Worm (Caenorhabditis elegans) whole organism, L3 larva: Measurements from ENCODE around the gene enpp-1.

Experiments
- aly-2 ChIP-seq: fragments of 150-350 bp; optimal IDR thresholded peaks from 2 replicates; lab custom pipeline; 2014; ENCODE audit warnings: missing biosample characterization, missing genetic modification characterization
- ceh-82 ChIP-seq: fragments of 150-350 bp; optimal IDR thresholded peaks from 2 replicates; lab custom pipeline; 2014; ENCODE audit warnings: missing biosample characterization, missing genetic modification characterization
- ceh-9 ChIP-seq: sonication (generic microtip); optimal IDR thresholded peaks from 2 replicates; lab custom pipeline; 2018; ENCODE audit warnings: missing biosample characterization, missing genetic modification characterization
- daf-12 ChIP-seq: fragments of 150-350 bp; optimal IDR thresholded peaks from 2 replicates; lab custom pipeline; 2014; ENCODE audit warnings: missing biosample characterization, missing genetic modification reagents, missing genetic modification characterization
- egl-27 ChIP-seq: sonication (generic microtip); optimal IDR thresholded peaks from 4 replicates; lab custom pipeline; 2017; ENCODE audit warnings: missing biosample characterization, missing genetic modification reagents, missing genetic modification characterization
- elt-2 ChIP-seq: sonication (generic microtip); optimal IDR thresholded peaks from 2 replicates; lab custom pipeline; 2016; ENCODE audit warnings: missing genetic modification reagents, mild to moderate bottlenecking, missing genetic modification characterization, missing compliant biosample characterization
- fkh-10 ChIP-seq: sonication (generic microtip); optimal IDR thresholded peaks from 2 replicates; lab custom pipeline; 2017; ENCODE audit warnings: missing biosample characterization, missing genetic modification reagents, missing genetic modification characterization
- hmg-11 ChIP-seq: sonication (generic microtip); optimal IDR thresholded peaks from 2 replicates; lab custom pipeline; 2016; ENCODE audit warnings: missing genetic modification characterization, missing compliant biosample characterization
- jun-1 ChIP-seq: fragments of 150-350 bp; optimal IDR thresholded peaks from 2 replicates; lab custom pipeline; 2014; ENCODE audit warnings: missing biosample characterization, missing genetic modification reagents, missing genetic modification characterization
- mdl-1 ChIP-seq: fragments of 150-350 bp; optimal IDR thresholded peaks from 2 replicates; lab custom pipeline; 2014; ENCODE audit warnings: missing biosample characterization, missing genetic modification characterization
- nfya-1 ChIP-seq: sonication (generic microtip); optimal IDR thresholded peaks from 2 replicates; lab custom pipeline; 2017; ENCODE audit warnings: missing genetic modification characterization, mild to moderate bottlenecking, missing compliant biosample characterization, antibody characterized with exemption, moderate library complexity; ENCODE audit not compliant: insufficient read depth
- nhr-11 ChIP-seq: fragments of 150-350 bp; optimal IDR thresholded peaks from 2 replicates; lab custom pipeline; 2014; ENCODE audit warnings: missing biosample characterization, missing genetic modification characterization
- nhr-23 ChIP-seq: fragments of 150-350 bp; optimal IDR thresholded peaks from 2 replicates; lab custom pipeline; 2014; ENCODE audit warnings: missing biosample characterization, missing genetic modification reagents, missing genetic modification characterization
- nhr-43 ChIP-seq: sonication (generic microtip); optimal IDR thresholded peaks from 2 replicates; lab custom pipeline; 2016; ENCODE audit warnings: mild to moderate bottlenecking, missing genetic modification characterization, missing compliant biosample characterization; ENCODE audit not compliant: poor library complexity, severe bottlenecking

DNA sequence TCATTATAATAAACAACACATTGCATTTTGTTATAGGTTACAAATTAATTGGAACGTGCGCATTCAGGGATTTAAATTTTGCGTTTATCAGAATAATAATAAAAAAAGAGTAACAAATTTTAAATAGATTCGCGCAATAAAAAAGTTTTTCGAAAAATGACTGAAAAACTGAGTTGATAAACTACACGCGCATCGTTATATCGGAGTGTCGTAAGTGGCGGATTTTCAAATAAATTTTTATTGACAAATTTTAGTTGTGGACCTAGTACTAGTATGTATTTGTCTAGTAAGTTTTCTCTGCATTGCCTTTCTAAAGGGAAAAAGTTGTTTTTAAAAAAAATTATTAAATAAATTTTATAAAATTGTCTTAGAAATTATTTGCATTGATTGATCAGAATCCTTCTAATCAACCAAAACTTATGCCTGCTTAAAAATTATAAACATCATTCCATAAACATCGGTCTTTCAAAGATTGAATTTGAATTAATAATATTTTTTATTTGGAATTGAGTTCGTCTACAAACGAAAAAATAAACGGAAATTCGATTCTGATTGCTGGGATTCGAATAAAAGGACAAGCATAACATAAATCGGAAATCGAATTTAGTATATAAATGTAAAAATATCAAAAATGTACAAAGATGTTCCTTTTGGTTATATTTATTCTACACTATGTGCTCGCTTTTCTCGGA is 53.2 kb downstream of the enpp-1 start, which contains the start of gene srd-4:
- TF ChIP-seq hmg-11 (no peak), mdl-1 (no peak), ceh-9 (tag; lab: Kevin White, UChicago) (no peak), egl-27 (tag; lab: Kevin White, UChicago) (no peak), nfya-1 (no peak), ceh-82 (tag; lab: Kevin White, UChicago) (no peak), elt-2 (no peak), aly-2 (tag; lab: Kevin White, UChicago) (no peak), daf-12 (tag; lab: Kevin White, UChicago) (no peak), jun-1 (tag; lab: Kevin White, UChicago) (no peak), nhr-23 (tag; lab: Kevin White, UChicago) (peak; percentile 0), nhr-11 (tag; lab: Kevin White, UChicago) (no peak), fkh-10 (GFP tag; lab: Kevin White, UChicago) (no peak), nhr-43 (tag; lab: Kevin White, UChicago) (no peak)
